Worm (Caenorhabditis elegans): ENCODE results near the gene F53A2.3.

Gene F53A2.3

DNA sequence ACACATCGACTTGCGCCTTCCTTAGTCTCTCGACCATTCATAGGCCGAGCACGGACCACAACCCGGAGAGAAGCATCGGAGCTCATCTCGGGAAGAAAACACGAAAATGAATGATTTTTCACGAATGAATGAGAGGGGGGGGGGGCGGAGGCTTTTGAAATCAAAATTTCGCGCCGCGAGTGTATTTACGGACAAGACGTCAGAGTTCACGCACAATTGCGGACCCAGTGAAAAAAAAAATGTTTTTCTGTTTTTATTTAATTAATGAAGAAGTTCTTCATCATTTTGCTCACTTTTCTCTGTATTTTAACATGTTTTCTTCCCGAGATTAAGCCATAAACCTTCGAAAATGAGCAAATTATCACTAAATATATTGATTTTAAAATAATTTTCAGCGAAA lies 32.5 kb downstream of the F53A2.3 start, which contains the start of the genes klp-19 and slc-36.1 (continued):
- TF ChIP-seq dpl-1 (GFP tag; optimal IDR thresholded peaks at IDR 0.05) (peak; percentile 84), tbp1 (GFP tag; optimal IDR thresholded peaks at IDR 0.05) (peak; percentile 11), lsl-1 (GFP tag; optimal IDR thresholded peaks at IDR 0.05) (peak; percentile 64), C17E4.6 (GFP tag; IDR thresholded peaks at IDR 0.05) (peak; percentile 37; the same call in 1 of the 2 replicates), C06A6.2 (GFP tag; conservative IDR thresholded peaks at IDR 0.05) (no peak), ztf-3 (GFP tag; optimal IDR thresholded peaks at IDR 0.05) (no peak), snpc-3.4 (tag; optimal IDR thresholded peaks at IDR 0.05) (peak; percentile 51), snpc-1.3 (tag; optimal IDR thresholded peaks at IDR 0.05; ENCODE audit: insufficient read depth) (peak; percentile 56), F33H1.4 (GFP tag; IDR thresholded peaks at IDR 0.05) (peak; percentile 69)

DNA sequence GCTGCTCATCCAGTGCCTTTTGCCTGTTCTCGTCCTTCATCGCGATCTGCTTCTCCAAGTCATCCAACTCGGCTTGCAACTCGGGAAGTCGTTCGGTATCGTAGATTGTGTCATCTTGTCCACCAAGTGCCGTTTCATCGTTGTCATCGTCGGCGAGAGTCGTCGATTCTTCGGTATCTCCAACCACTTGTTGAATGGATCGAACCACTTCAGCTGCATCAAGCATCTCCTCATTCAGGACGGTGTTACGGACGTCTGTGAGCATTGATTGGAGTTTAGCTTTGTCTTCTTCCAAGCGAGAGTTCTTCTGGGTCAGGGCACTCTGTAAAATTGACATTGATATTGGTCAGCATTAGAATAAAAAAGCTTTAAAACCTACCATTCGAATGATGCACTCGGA lies 34.0 kb downstream of the F53A2.3 start:
- TF ChIP-seq hsf-1 (GFP tag; IDR thresholded peaks at IDR 0.05) (no peak), nhr-27 (tag; optimal IDR thresholded peaks at IDR 0.05) (no peak), lin-26 (GFP tag; IDR thresholded peaks at IDR 0.05) (peak; percentile 35; the same call in 1 of the 2 replicates), ZK185.1 (tag; optimal IDR thresholded peaks at IDR 0.05; ENCODE audit: poor library complexity, severe bottlenecking) (no peak), F57C9.4 (tag; optimal IDR thresholded peaks at IDR 0.05) (no peak), F22D6.2 (tag; optimal IDR thresholded peaks at IDR 0.05) (no peak), F23B12.7 (tag; optimal IDR thresholded peaks at IDR 0.05; ENCODE audit: insufficient read depth) (no peak), ztf-3 (GFP tag; optimal IDR thresholded peaks at IDR 0.05) (no peak)

DNA sequence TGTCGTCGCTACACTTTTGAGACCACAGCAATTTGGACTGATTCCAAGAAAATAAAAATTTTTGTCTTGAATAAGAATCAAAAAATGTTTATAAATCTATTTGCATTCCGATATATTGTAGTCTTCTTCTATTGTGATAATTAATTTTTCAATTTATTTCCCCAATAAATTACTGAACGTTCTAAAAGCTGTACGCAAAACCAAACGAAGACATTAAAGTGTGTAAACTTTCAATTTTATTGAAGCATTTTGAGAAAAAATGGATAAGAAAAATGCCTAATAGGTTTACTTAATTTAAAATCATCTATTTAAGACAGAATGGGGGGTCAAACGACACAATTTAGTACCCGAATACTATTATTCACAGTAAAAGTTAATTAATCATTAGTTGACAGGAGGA lies 37.0 kb downstream of the F53A2.3 start:
- TF ChIP-seq hmg-1.2 (GFP tag; IDR thresholded peaks at IDR 0.05): 0 out of 2 replicates have a peak, but pooled peaks have one; percentile 4
- no peak for TF ChIP-seq F49E8.2 (tag; optimal IDR thresholded peaks at IDR 0.05; ENCODE audit: insufficient read depth)
- TF ChIP-seq lag-1 (GFP tag; IDR thresholded peaks at IDR 0.05): no peak
- no peak for TF ChIP-seq ztf-26 (tag; optimal IDR thresholded peaks at IDR 0.05)
- TF ChIP-seq F33H1.4 (GFP tag; IDR thresholded peaks at IDR 0.05): 0 out of 2 replicates have a peak, but pooled peaks have one; percentile 7
- TF ChIP-seq snpc-4 (GFP tag; optimal IDR thresholded peaks at IDR 0.05): no peak
- TF ChIP-seq snpc-4 (tag; optimal IDR thresholded peaks at IDR 0.05): no peak
- peak; percentile 10 for TF ChIP-seq lin-54 (GFP tag; optimal IDR thresholded peaks at IDR 0.05)
- no peak for TF ChIP-seq snpc-3.4 (tag; optimal IDR thresholded peaks at IDR 0.05)
- no peak for TF ChIP-seq egl-44 (GFP tag; IDR thresholded peaks at IDR 0.05)
- no peak for TF ChIP-seq nfya-1 (tag; optimal IDR thresholded peaks at IDR 0.05; ENCODE audit: borderline replicate concordance, insufficient read depth)
- TF ChIP-seq dox-1 (GFP tag; IDR thresholded peaks at IDR 0.05): peak; percentile 9; the same call in 1 of the 2 replicates
- TF ChIP-seq nfya-2 (GFP tag; IDR thresholded peaks at IDR 0.05): no peak
- TF ChIP-seq Y95B8A.8 (GFP tag; IDR thresholded peaks at IDR 0.05): 0 out of 2 replicates have a peak, but pooled peaks have one; percentile 59
- peak; percentile 7 for TF ChIP-seq efl-1 (GFP tag; optimal IDR thresholded peaks at IDR 0.05)
- no peak for TF ChIP-seq lin-35 (GFP tag; optimal IDR thresholded peaks at IDR 0.05)
- no peak for TF ChIP-seq fkh-3 (tag; optimal IDR thresholded peaks at IDR 0.05)
- no peak for TF ChIP-seq F10E7.11 (tag; optimal IDR thresholded peaks at IDR 0.05)
- TF ChIP-seq let-526 (GFP tag; IDR thresholded peaks at IDR 0.05): no peak
- no peak for TF ChIP-seq athp-1 (tag; optimal IDR thresholded peaks at IDR 0.05)
- TF ChIP-seq egl-18 (GFP tag; IDR thresholded peaks at IDR 0.05): no peak
- no peak for TF ChIP-seq ekl-4 (GFP tag; IDR thresholded peaks at IDR 0.05)
- TF ChIP-seq zim-3 (tag; optimal IDR thresholded peaks at IDR 0.05): no peak
- no peak for TF ChIP-seq F37B4.10 (GFP tag; IDR thresholded peaks at IDR 0.05)
- TF ChIP-seq lir-1 (GFP tag; conservative IDR thresholded peaks at IDR 0.05): no peak
- TF ChIP-seq chd-7 (tag; optimal IDR thresholded peaks at IDR 0.05): no peak
- no peak for TF ChIP-seq ets-4 (GFP tag; optimal IDR thresholded peaks at IDR 0.05)
- TF ChIP-seq ccch-3 (GFP tag; optimal IDR thresholded peaks at IDR 0.05): no peak
- TF ChIP-seq sptf-2 (GFP tag; optimal IDR thresholded peaks at IDR 0.05): no peak
- TF ChIP-seq atf-7 (tag; optimal IDR thresholded peaks at IDR 0.05): no peak
- no peak for TF ChIP-seq hlh-12 (tag; optimal IDR thresholded peaks at IDR 0.05)
- TF ChIP-seq tbx-9 (tag; optimal IDR thresholded peaks at IDR 0.05; ENCODE audit: borderline replicate concordance): no peak

Measured in whole organism, young adult.